Worm (Caenorhabditis elegans): ENCODE results near the gene dct-18.
A peak's percentile ranks its signal among the peaks of the same experiment; 100 is the strongest.

The dct-18 gene

DNA sequence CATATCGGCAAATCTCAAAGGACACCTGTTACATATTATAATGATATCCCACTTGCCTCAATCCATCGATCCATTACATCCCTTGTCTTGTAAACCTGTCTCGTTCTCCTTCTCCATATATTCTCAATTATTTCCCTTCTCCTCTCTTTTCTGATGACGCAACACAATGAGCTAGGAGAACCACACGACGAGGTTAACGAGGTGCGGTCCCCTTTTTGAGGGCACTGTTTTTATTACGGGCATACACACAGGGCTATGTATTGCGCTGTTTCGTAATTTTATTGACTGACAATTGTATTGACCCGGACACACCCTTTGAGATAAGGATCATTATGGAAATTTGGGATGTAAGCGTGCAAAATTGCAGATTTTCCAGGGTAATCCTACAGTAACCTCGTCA is 47.0 kb downstream of the dct-18 start:
- peak; percentile 52 for TF ChIP-seq nhr-85 (tag)
- no peak for TF ChIP-seq nhr-47 (tag; optimal IDR thresholded peaks at IDR 0.05)

- TF ChIP-seq lin-14 (GFP tag; optimal IDR thresholded peaks at IDR 0.05) (peak; percentile 27), elt-2 (tag; optimal IDR thresholded peaks at IDR 0.05) (peak; percentile 96), efl-1 (optimal IDR thresholded peaks at IDR 0.05) (no peak), efl-1 (GFP tag; optimal IDR thresholded peaks at IDR 0.05 in 1 of 2) (peak in 1 of 2 experiments; percentile 58), pqm-1 (tag; optimal IDR thresholded peaks at IDR 0.05) (peak; percentile 34), ces-1 (GFP tag; optimal IDR thresholded peaks at IDR 0.05) (no peak), fkh-10 (GFP tag; optimal IDR thresholded peaks at IDR 0.05) (no peak), C34B4.2 (tag; optimal IDR thresholded peaks at IDR 0.05) (no peak)
Measured at ce11 chrII:12980212-12980611, 48.5 kb downstream of the dct-18 start, which contains the start of gene cyd-1. Gene cyd-1 (plus strand): TSS chrII:12980591.

- peak; percentile 71 for TF ChIP-seq elt-2 (tag; optimal IDR thresholded peaks at IDR 0.05)
- peak; percentile 54 for TF ChIP-seq lin-14 (GFP tag; optimal IDR thresholded peaks at IDR 0.05)
- TF ChIP-seq snu-23 (GFP tag; optimal IDR thresholded peaks at IDR 0.05), result peak; percentile 12
- no peak for TF ChIP-seq ceh-8 (GFP tag; optimal IDR thresholded peaks at IDR 0.05)
- TF ChIP-seq nhr-20 (tag; optimal IDR thresholded peaks at IDR 0.05), result peak; percentile 30
- TF ChIP-seq swsn-7 (tag; optimal IDR thresholded peaks at IDR 0.05), result no peak
- TF ChIP-seq rnt-1 (tag; optimal IDR thresholded peaks at IDR 0.05), result peak; percentile 20
- no peak for TF ChIP-seq ztf-11 (tag; optimal IDR thresholded peaks at IDR 0.05)
- no peak for TF ChIP-seq hpl-2 (GFP tag; optimal IDR thresholded peaks at IDR 0.05)
- TF ChIP-seq dpl-1 (GFP tag; optimal IDR thresholded peaks at IDR 0.05), result no peak
- TF ChIP-seq efl-1 (optimal IDR thresholded peaks at IDR 0.05), result no peak
- TF ChIP-seq efl-1 (GFP tag; optimal IDR thresholded peaks at IDR 0.05 in 1 of 2), result no peak
- TF ChIP-seq blmp-1 (tag; optimal IDR thresholded peaks at IDR 0.05), result peak; percentile 25
- peak; percentile 93 for TF ChIP-seq nhr-85 (tag)
- no peak for TF ChIP-seq nhr-71 (tag; optimal IDR thresholded peaks at IDR 0.05)
Measured at ce11 chrII:12981980-12982575, 50.4 kb downstream of the dct-18 start.

- TF ChIP-seq elt-2 (tag; optimal IDR thresholded peaks at IDR 0.05) (peak; percentile 65), nhr-84 (tag; optimal IDR thresholded peaks at IDR 0.05) (no peak)
Measured at ce11 chrII:12982830-12983229, 51.2 kb downstream of the dct-18 start.

Data from whole organism, L1 larva.